Fruit fly (Drosophila melanogaster) whole organism, adult: Measurements from ENCODE around the gene CG32633.

ENCODE experiments used
- CG7045 ChIP-seq: fragments of 200-800 bp; sonication (Bioruptor generic); optimal IDR thresholded peaks from 2 replicates; lab custom pipeline; 2017; ENCODE audit warnings: missing biosample characterization, mild to moderate bottlenecking, missing genetic modification characterization
- CG7101 ChIP-seq: fragments of 200-800 bp; sonication (Bioruptor generic); optimal IDR thresholded peaks from 2 replicates; lab custom pipeline; 2018; ENCODE audit warnings: missing biosample characterization, mild to moderate bottlenecking, missing genetic modification characterization, moderate library complexity
- Hr96 ChIP-seq: fragments of 200-800 bp; sonication (Bioruptor generic); optimal IDR thresholded peaks from 2 replicates; lab custom pipeline; 2016; ENCODE audit warnings: missing biosample characterization, missing genetic modification characterization
- cnc ChIP-seq, 2 experiments: fragments of >200 bp; optimal IDR thresholded peaks; 2 replicates each; lab custom pipeline; 2017
- kay ChIP-seq: fragments of 200-800 bp; sonication (Bioruptor generic); peaks from one replicate; lab custom pipeline; 2016; ENCODE audit warnings: missing biosample characterization, missing genetic modification characterization, borderline replicate concordance
- ovo ChIP-seq: fragments of 200-800 bp; sonication (Bioruptor generic); optimal IDR thresholded peaks from 2 replicates; lab custom pipeline; 2016; ENCODE audit warnings: missing biosample characterization, missing genetic modification characterization
- pad ChIP-seq: fragments of 200-800 bp; sonication (Bioruptor generic); optimal IDR thresholded peaks from 3 replicates; lab custom pipeline; 2017; ENCODE audit warnings: missing biosample characterization, missing genetic modification characterization, mild to moderate bottlenecking, moderate library complexity, missing genetic modification reagents
- tj ChIP-seq: fragments of 200-800 bp; sonication (Bioruptor generic); optimal IDR thresholded peaks from 3 replicates; lab custom pipeline; 2017; ENCODE audit warnings: missing biosample characterization, mild to moderate bottlenecking, missing genetic modification characterization, moderate library complexity

DNA sequence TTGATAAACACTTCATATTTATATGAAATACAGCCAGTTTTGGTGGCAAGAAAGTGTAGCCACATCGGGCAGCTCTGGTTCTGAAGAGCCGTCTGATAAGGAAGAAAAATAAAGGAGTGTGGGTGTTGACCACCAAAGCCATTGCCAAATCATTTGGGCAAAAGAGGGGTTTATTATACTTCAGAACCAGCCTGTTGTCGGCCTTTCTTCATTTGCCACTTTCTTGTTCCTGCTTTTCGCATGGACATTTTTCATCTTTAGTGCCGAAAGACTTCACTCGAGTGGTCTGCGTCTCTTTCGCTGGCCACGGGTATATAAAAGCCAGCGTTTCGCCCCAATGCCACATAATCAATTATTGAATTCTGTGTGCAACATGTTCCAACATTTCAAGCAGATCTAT, 27.4 kb upstream of the CG32633 start, which contains the start of gene CG15756:
- TF ChIP-seq pad (GFP tag; lab: Kevin White, UChicago) (no peak), tj (GFP tag; lab: Kevin White, UChicago) (no peak), cnc (optimal IDR thresholded peaks at IDR 0.05; lab: Kevin White, UChicago) (no peak), CG7045 (GFP tag; lab: Kevin White, UChicago) (no peak), Hr96 (GFP tag; lab: Kevin White, UChicago) (no peak), CG7101 (tag; lab: Kevin White, UChicago) (no peak), ovo (GFP tag; lab: Kevin White, UChicago) (no peak), kay (GFP tag; lab: Kevin White, UChicago) (no peak)
